Fruit fly (Drosophila melanogaster): ENCODE measurements around the gene Ufsp2.

The Ufsp2 gene

dm6 chr3L:15544455-15545415 lies 31.6 kb upstream of the Ufsp2 start:
- no peak for TF ChIP-seq Sin3A (optimal IDR thresholded peaks at IDR 0.05)
- TF ChIP-seq h (optimal IDR thresholded peaks at IDR 0.05), result no peak
- TF ChIP-seq psq (optimal IDR thresholded peaks at IDR 0.05), result no peak
- TF ChIP-seq insv (optimal IDR thresholded peaks at IDR 0.05), result no peak
- no peak for TF ChIP-seq ttk (optimal IDR thresholded peaks at IDR 0.05)
- no peak for TF ChIP-seq Myc (optimal IDR thresholded peaks at IDR 0.05)

DNA sequence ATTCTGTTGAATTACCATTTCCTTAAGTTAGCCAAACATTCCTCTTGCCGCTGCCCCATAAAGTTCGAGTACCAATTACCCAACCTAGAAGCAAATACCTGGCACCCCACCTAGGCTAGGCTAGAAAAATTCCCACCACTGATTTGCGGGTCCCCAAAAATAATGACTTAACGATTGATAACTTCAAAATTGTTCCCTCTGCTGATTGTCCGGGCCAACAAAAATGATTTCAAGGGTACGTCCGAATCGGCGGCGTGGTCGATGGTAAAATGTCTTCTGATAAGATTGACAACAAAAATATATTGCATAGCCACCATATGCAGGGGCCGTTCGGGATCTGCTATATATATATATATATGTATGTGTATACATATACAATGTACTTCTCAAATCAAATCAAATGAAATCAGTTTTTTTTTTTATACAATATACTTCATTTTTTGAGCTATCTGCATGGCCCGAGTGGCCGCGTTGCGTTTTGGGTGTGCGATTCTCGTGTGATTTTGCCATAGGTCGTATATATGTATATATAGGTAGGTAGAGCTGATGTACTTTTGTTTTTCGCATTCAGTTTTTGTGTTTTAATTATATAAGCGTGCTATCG lies 29.1 kb upstream of the Ufsp2 start:
- TF ChIP-seq h (optimal IDR thresholded peaks at IDR 0.05) (no peak), Sin3A (optimal IDR thresholded peaks at IDR 0.05) (no peak), ttk (optimal IDR thresholded peaks at IDR 0.05) (no peak), Myc (optimal IDR thresholded peaks at IDR 0.05) (no peak), insv (optimal IDR thresholded peaks at IDR 0.05) (no peak), psq (optimal IDR thresholded peaks at IDR 0.05) (no peak)

DNA sequence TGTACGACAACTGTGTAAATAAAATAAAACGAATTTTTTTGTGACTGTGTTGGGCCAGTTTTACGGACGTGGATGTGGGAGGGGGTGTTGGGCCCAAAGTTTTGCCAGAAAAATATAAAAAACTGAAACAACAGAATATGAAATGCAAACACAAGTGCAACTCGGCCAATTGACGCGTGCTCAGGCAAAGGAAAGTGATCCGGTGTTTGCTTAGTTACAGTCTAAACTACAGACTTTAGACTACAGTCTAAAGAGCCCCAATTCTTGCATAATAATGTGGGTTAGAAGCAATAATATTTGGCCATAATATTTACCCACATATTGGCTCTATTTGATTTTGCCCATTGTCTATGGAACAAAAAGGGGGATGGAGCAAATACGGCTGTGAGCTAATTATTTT lies 27.5 kb upstream of the Ufsp2 start:
- no peak for TF ChIP-seq psq (optimal IDR thresholded peaks at IDR 0.05)
- no peak for TF ChIP-seq Sin3A (optimal IDR thresholded peaks at IDR 0.05)
- TF ChIP-seq h (optimal IDR thresholded peaks at IDR 0.05), result no peak
- no peak for TF ChIP-seq Myc (optimal IDR thresholded peaks at IDR 0.05)
- no peak for TF ChIP-seq insv (optimal IDR thresholded peaks at IDR 0.05)
- no peak for TF ChIP-seq ttk (optimal IDR thresholded peaks at IDR 0.05)

DNA sequence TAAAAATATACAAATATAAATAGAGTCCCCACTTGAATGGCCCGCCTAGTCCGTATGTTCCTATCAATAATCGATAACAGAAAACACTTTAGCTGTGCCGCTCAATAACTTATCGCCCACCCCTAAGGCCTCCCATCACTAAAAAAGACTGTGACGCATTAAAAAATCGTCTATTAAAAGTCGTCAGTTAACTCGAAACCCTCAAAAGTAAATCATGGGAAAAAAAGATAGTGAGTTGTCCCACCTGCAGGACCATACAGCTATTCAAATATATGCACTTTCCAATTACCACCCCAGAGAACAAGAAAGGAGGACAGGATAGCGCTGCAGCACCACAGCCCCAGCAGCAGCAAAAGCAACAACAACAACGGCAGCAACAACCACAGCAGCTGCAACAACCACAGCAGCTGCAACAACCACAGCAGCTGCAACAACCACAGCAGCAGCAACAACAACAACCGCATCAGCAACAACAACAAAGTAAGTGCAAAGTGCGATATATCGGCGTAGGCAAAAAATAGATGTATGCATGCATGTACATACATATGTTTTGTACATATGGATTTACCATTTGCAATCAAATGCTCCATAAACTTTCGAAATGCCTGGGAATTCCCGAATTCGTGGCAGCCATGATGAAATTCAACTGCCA lies 22.3 kb upstream of the Ufsp2 start, which contains the start of gene AGO2:
Gene AGO2, plus strand, starts transcription at position 121 of the 652 bp plus-strand sequence.
- TF ChIP-seq h (optimal IDR thresholded peaks at IDR 0.05) (no peak), ttk (optimal IDR thresholded peaks at IDR 0.05) (no peak), Sin3A (optimal IDR thresholded peaks at IDR 0.05) (no peak), insv (optimal IDR thresholded peaks at IDR 0.05) (no peak), Myc (optimal IDR thresholded peaks at IDR 0.05) (no peak), psq (optimal IDR thresholded peaks at IDR 0.05) (no peak)

- TF ChIP-seq psq (optimal IDR thresholded peaks at IDR 0.05), result no peak
- TF ChIP-seq Myc (optimal IDR thresholded peaks at IDR 0.05), result no peak
- TF ChIP-seq ttk (optimal IDR thresholded peaks at IDR 0.05), result no peak
These were observed 13.7 kb upstream of the Ufsp2 start for dm6 chr3L:15562727-15563057.

dm6 chr3L:15563058-15563850 lies 13.1 kb upstream of the Ufsp2 start, which contains the start of the genes CG7739 and SCCRO:
CG7739 (minus strand) TSS chr3L:15563065.
SCCRO (plus strand) TSS chr3L:15563427.
- TF ChIP-seq Sin3A (optimal IDR thresholded peaks at IDR 0.05), result no peak
- no peak for TF ChIP-seq ttk (optimal IDR thresholded peaks at IDR 0.05)
- TF ChIP-seq insv (optimal IDR thresholded peaks at IDR 0.05), result no peak
- no peak for TF ChIP-seq Myc (optimal IDR thresholded peaks at IDR 0.05)
- no peak for TF ChIP-seq h (optimal IDR thresholded peaks at IDR 0.05)
- TF ChIP-seq psq (optimal IDR thresholded peaks at IDR 0.05), result no peak

DNA sequence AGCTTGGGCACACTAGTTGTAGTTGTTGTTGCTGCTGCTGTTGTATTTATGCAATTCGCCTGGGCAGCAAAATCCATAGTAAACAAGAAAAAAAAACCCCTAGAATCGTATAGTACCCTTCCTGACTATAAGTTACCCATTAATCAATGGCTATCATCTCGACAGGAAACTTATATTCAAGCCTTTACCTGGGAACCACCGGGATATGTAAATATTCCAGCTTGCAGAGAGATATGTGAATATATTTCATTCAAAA lies 12.6 kb upstream of the Ufsp2 start:
- no peak for TF ChIP-seq Myc (optimal IDR thresholded peaks at IDR 0.05)
- no peak for TF ChIP-seq ttk (optimal IDR thresholded peaks at IDR 0.05)
- no peak for TF ChIP-seq h (optimal IDR thresholded peaks at IDR 0.05)
- no peak for TF ChIP-seq Sin3A (optimal IDR thresholded peaks at IDR 0.05)
- no peak for TF ChIP-seq psq (optimal IDR thresholded peaks at IDR 0.05)
- no peak for TF ChIP-seq insv (optimal IDR thresholded peaks at IDR 0.05)

DNA sequence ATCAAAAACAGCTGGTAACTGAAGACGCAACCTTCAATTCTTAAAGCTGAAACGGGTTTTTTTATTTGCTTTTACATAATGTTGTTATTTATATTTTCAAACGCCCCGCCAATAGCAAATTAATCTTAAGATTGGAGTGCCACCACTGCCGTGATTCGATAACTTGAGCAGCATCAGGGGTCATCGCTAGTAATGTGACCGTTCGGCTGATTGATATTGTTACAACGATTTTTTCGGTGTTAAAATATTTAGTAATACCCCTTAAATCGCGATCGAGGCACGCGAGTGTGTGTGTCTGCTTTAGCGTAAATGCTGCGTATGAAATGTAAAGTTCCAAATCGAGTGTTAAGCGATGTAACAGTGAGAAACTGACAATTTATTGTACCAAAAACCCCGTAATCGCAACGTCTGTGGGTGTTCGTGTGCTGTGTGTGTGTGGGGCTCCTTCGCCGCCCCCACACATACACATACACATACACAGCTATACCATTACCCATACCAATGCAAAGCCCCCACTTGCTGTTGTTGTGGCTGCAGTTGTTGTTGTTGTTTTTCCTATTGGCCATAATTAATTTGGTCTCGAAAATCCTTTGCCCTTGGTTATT lies 10.4 kb upstream of the Ufsp2 start, which contains the start of gene dop:
Gene dop, plus strand, starts transcription at position 185 of the 605 bp plus-strand sequence.
- TF ChIP-seq ttk (optimal IDR thresholded peaks at IDR 0.05), result no peak
- no peak for TF ChIP-seq h (optimal IDR thresholded peaks at IDR 0.05)
- TF ChIP-seq Myc (optimal IDR thresholded peaks at IDR 0.05), result no peak
- TF ChIP-seq psq (optimal IDR thresholded peaks at IDR 0.05), result no peak
- no peak for TF ChIP-seq Sin3A (optimal IDR thresholded peaks at IDR 0.05)
- no peak for TF ChIP-seq insv (optimal IDR thresholded peaks at IDR 0.05)

DNA sequence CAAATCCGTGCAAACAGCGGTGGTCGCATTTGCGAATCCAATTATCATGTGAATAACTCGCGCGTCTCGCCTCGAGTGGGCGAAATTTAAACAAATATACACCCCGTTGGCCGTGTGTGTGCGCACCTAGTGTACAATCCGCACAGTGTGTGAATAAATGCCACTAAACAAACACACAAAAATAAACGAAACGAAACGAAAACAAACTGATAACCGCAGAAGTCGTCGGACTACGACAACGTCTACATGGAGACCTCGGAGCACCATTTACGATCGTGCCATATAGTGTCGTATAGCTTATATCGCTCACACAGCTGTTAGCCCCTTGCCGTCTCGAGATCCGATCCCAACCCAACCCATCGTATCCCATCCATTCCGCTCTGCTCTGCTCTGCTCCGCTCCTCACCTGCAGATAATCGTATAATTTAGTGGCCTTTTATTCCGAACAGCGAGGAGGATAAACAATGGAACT lies 9.8 kb upstream of the Ufsp2 start:
- TF ChIP-seq insv (optimal IDR thresholded peaks at IDR 0.05), result no peak

DNA sequence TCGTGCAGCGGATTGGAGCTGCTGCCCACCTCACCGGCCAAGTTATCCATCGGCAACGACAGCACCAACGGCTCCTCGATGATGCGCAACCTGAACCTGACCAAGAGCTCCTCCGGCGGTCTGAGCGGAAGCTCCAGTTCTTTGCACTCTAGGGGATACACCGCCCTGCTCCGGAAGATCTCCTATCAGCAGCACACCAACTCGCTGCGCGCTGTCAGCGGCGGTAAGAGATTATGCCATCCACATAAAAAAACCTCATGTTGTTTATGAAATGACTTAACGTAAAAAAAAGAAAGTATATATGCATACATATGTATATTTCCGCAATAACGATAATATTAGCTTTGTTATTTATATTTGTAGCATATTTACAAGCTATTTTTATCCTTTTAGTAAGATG lies 7.6 kb upstream of the Ufsp2 start:
- no peak for TF ChIP-seq psq (optimal IDR thresholded peaks at IDR 0.05)
- no peak for TF ChIP-seq Myc (optimal IDR thresholded peaks at IDR 0.05)
- TF ChIP-seq insv (optimal IDR thresholded peaks at IDR 0.05), result no peak
- no peak for TF ChIP-seq ttk (optimal IDR thresholded peaks at IDR 0.05)
- no peak for TF ChIP-seq Sin3A (optimal IDR thresholded peaks at IDR 0.05)
- TF ChIP-seq h (optimal IDR thresholded peaks at IDR 0.05), result no peak

DNA sequence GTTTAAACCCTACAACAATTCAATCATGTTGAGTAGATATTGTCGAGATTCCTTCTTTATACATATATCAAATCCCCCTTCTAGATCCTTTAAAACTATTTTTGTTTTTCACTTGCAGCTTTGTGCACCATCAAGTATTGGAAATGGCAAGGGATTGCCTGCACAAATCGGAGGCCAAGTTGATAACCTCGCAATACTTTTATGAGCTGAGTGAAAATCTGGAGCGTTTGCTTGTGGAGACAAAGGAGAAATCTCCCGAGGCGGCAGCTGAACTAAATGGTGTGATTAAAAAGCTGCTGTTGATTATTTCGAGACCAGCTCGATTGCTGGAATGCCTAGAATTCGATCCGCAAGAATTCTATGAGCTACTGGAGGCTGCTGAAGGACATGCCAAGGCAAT lies 5.8 kb upstream of the Ufsp2 start:
- TF ChIP-seq insv (optimal IDR thresholded peaks at IDR 0.05) (no peak), h (optimal IDR thresholded peaks at IDR 0.05) (no peak), Sin3A (optimal IDR thresholded peaks at IDR 0.05) (no peak)
